Fruit fly (Drosophila melanogaster) whole organism, pupa: ENCODE data around the gene CG10064.
A peak's percentile ranks its signal among the peaks of the same experiment; 100 is the strongest.

Experiments used
- CG10348 ChIP-seq: fragments of 200-800 bp; sonication (Bioruptor generic); IDR thresholded peaks from 2 replicates; pipeline ENCODE4 v1.3.6; 2022; ENCODE audit warnings: missing biosample characterization, missing genetic modification characterization
- CG12605 ChIP-seq: fragments of 200-800 bp; sonication (Bioruptor generic); IDR thresholded peaks from 2 replicates; pipeline ENCODE4 v1.3.6; 2022; ENCODE audit warnings: missing biosample characterization, missing genetic modification characterization
- CG13204 ChIP-seq: fragments of 200-800 bp; sonication (Bioruptor generic); optimal IDR thresholded peaks from 2 replicates; lab custom pipeline; 2018; ENCODE audit warnings: missing biosample characterization, mild to moderate bottlenecking, missing genetic modification characterization, moderate library complexity
- CG14655 ChIP-seq: fragments of 200-800 bp; sonication (Bioruptor generic); optimal IDR thresholded peaks from 3 replicates; lab custom pipeline; 2017; ENCODE audit warnings: mild to moderate bottlenecking, missing biosample characterization, missing genetic modification reagents, missing genetic modification characterization
- CG15710 ChIP-seq: fragments of 200-800 bp; sonication (Bioruptor generic); optimal IDR thresholded peaks from 2 replicates; lab custom pipeline; 2018; ENCODE audit warnings: missing biosample characterization, mild to moderate bottlenecking, missing genetic modification characterization, moderate library complexity
- CG17806 ChIP-seq: fragments of 200-800 bp; sonication (Bioruptor generic); optimal IDR thresholded peaks from 2 replicates; lab custom pipeline; 2018; ENCODE audit warnings: missing biosample characterization, mild to moderate bottlenecking, missing genetic modification characterization, moderate library complexity
- CG32121 ChIP-seq: fragments of 200-800 bp; sonication (Bioruptor generic); IDR thresholded peaks from 2 replicates; pipeline ENCODE4 v1.3.6; 2022; ENCODE audit warnings: missing biosample characterization, missing genetic modification characterization
- CG34367 ChIP-seq: fragments of 200-800 bp; sonication (Bioruptor generic); optimal IDR thresholded peaks from 2 replicates; lab custom pipeline; 2018; ENCODE audit warnings: missing biosample characterization, mild to moderate bottlenecking, missing genetic modification characterization
- CG4496 ChIP-seq: fragments of 200-800 bp; sonication (Bioruptor generic); IDR thresholded peaks from 3 replicates; pipeline ENCODE4 v1.3.6; 2022; ENCODE audit warnings: missing biosample characterization, missing genetic modification characterization
- CG8159 ChIP-seq: fragments of 200-800 bp; sonication (Bioruptor generic); optimal IDR thresholded peaks from 3 replicates; lab custom pipeline; 2018; ENCODE audit warnings: missing biosample characterization, mild to moderate bottlenecking, missing genetic modification characterization, moderate library complexity
- CG8301 ChIP-seq: fragments of 200-800 bp; sonication (Bioruptor generic); optimal IDR thresholded peaks from 2 replicates; lab custom pipeline; 2018; ENCODE audit warnings: missing biosample characterization, mild to moderate bottlenecking, missing genetic modification characterization
- CG9948 ChIP-seq: fragments of 200-800 bp; sonication (Bioruptor generic); optimal IDR thresholded peaks from 2 replicates; lab custom pipeline; 2018; ENCODE audit warnings: missing biosample characterization, mild to moderate bottlenecking, missing genetic modification characterization, moderate library complexity
- D1 ChIP-seq: fragments of 200-800 bp; sonication (Bioruptor generic); optimal IDR thresholded peaks from 2 replicates; lab custom pipeline; 2018; ENCODE audit warnings: missing biosample characterization, mild to moderate bottlenecking, missing genetic modification characterization, moderate library complexity
- EcR ChIP-seq: fragments of 200-800 bp; sonication (Bioruptor generic); optimal IDR thresholded peaks from 3 replicates; lab custom pipeline; 2019; ENCODE audit warnings: missing biosample characterization, missing genetic modification characterization, mild to moderate bottlenecking, moderate library complexity, missing genetic modification reagents
- Ets98B ChIP-seq: fragments of 200-800 bp; sonication (Bioruptor generic); IDR thresholded peaks from 2 replicates; pipeline ENCODE4 v1.3.6; 2022; ENCODE audit warnings: missing biosample characterization, missing genetic modification characterization
- Pif1A ChIP-seq: fragments of 200-800 bp; sonication (Bioruptor generic); optimal IDR thresholded peaks from 3 replicates; lab custom pipeline; 2016; ENCODE audit warnings: missing biosample characterization, missing genetic modification characterization
- Pif1B ChIP-seq: fragments of 200-800 bp; sonication (Bioruptor generic); optimal IDR thresholded peaks from 3 replicates; lab custom pipeline; 2016; ENCODE audit warnings: missing biosample characterization, missing genetic modification characterization
- Snoo ChIP-seq: fragments of 200-800 bp; sonication (Bioruptor generic); optimal IDR thresholded peaks from 3 replicates; lab custom pipeline; 2017; ENCODE audit warnings: missing biosample characterization, mild to moderate bottlenecking, missing genetic modification characterization, inconsistent platforms
- fd96Ca ChIP-seq: fragments of 200-800 bp; sonication (Bioruptor generic); IDR thresholded peaks from 3 replicates; pipeline ENCODE4 v1.3.6; 2022; ENCODE audit warnings: missing biosample characterization, missing genetic modification characterization
- gl ChIP-seq: fragments of 200-800 bp; sonication (Bioruptor generic); optimal IDR thresholded peaks from 2 replicates; lab custom pipeline; 2018; ENCODE audit warnings: missing biosample characterization, mild to moderate bottlenecking, missing genetic modification characterization
- rn ChIP-seq: fragments of 200-800 bp; sonication (Bioruptor generic); IDR thresholded peaks from 2 replicates; pipeline ENCODE4 v1.3.6; 2022; ENCODE audit warnings: missing biosample characterization, missing genetic modification characterization

Gene CG10064

dm6 chr3L:6996907-6997306, 29.2 kb upstream of the CG10064 start:
- TF ChIP-seq CG17806 (peak; percentile 20), Pif1A (peak; percentile 47), Pif1B (GFP tag; lab: Kevin White, UChicago) (no peak), CG8301 (tag; lab: Kevin White, UChicago) (peak; percentile 59), CG4496 (GFP tag; lab: Robert Waterston, UW) (peak; percentile 59; the same call in 1 of the 3 replicates), EcR (no peak), CG9948 (tag; lab: Kevin White, UChicago) (peak; percentile 29), fd96Ca (GFP tag; lab: Robert Waterston, UW) (0 out of 3 replicates have a peak, but pooled peaks have one; percentile 34), rn (GFP tag; lab: Robert Waterston, UW) (no peak), CG12605 (GFP tag; lab: Robert Waterston, UW) (no peak), CG32121 (GFP tag; lab: Robert Waterston, UW) (peak; percentile 74), gl (no peak), CG15710 (peak; percentile 28), Ets98B (GFP tag; lab: Robert Waterston, UW) (peak; percentile 47; the same call in 1 of the 2 replicates), D1 (tag; lab: Kevin White, UChicago) (no peak), CG13204 (GFP tag; lab: Kevin White, UChicago) (no peak), CG34367 (peak; percentile 6), CG14655 (peak; percentile 59), Snoo (tag; lab: Kevin White, UChicago) (peak; percentile 3), CG10348 (GFP tag; lab: Robert Waterston, UW) (no peak), CG8159 (tag; lab: Kevin White, UChicago) (peak; percentile 56)

DNA sequence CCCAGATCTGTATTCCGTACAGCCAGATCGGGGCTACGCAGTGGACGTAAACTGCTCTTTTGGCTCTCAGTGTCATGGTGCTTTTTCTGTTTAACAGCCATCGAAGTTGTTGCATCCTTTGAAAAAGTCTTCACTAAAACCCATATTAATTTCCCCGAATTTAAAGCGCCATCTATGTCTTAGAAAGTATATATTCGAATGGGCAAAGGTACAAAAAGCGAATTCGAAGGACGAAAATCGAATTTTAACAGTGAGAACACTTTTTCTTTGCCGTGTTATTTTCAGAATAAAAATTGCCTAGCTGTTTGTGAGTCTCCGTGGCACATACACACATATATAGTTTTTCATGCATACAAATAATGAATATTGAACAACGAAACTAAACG, 27.7 kb upstream of the CG10064 start:
- TF ChIP-seq gl, result no peak
- no peak for TF ChIP-seq fd96Ca (GFP tag; lab: Robert Waterston, UW)
- TF ChIP-seq CG34367, result no peak
- no peak for TF ChIP-seq CG8159 (tag; lab: Kevin White, UChicago)
- no peak for TF ChIP-seq Pif1A
- TF ChIP-seq CG8301 (tag; lab: Kevin White, UChicago), result no peak
- no peak for TF ChIP-seq CG14655
- no peak for TF ChIP-seq Pif1B (GFP tag; lab: Kevin White, UChicago)

dm6 chr3L:6993350-6993749, 25.7 kb upstream of the CG10064 start:
- TF ChIP-seq CG4496 (GFP tag; lab: Robert Waterston, UW), result no peak
- TF ChIP-seq CG17806, result no peak
- TF ChIP-seq EcR, result no peak
- TF ChIP-seq fd96Ca (GFP tag; lab: Robert Waterston, UW), result no peak
- no peak for TF ChIP-seq CG9948 (tag; lab: Kevin White, UChicago)
- TF ChIP-seq CG15710, result no peak
- no peak for TF ChIP-seq CG13204 (GFP tag; lab: Kevin White, UChicago)
- no peak for TF ChIP-seq CG8159 (tag; lab: Kevin White, UChicago)
- TF ChIP-seq CG34367, result no peak
- TF ChIP-seq D1 (tag; lab: Kevin White, UChicago), result no peak
- TF ChIP-seq CG12605 (GFP tag; lab: Robert Waterston, UW), result no peak
- TF ChIP-seq CG8301 (tag; lab: Kevin White, UChicago), result no peak
- TF ChIP-seq, all 21 proteins: peak for 0

dm6 chr3L:6990288-6990687, 22.6 kb upstream of the CG10064 start, which contains the start of gene bin:
Gene bin (plus strand): TSS chr3L:6990622.
- no peak for TF ChIP-seq CG10348 (GFP tag; lab: Robert Waterston, UW)
- no peak for TF ChIP-seq CG12605 (GFP tag; lab: Robert Waterston, UW)
- TF ChIP-seq CG34367, result no peak
- no peak for TF ChIP-seq gl
- no peak for TF ChIP-seq CG14655
- TF ChIP-seq CG9948 (tag; lab: Kevin White, UChicago), result no peak
- TF ChIP-seq rn (GFP tag; lab: Robert Waterston, UW), result no peak
- TF ChIP-seq Snoo (tag; lab: Kevin White, UChicago), result no peak

- TF ChIP-seq CG13204 (GFP tag; lab: Kevin White, UChicago) (peak; percentile 63), CG34367 (peak; percentile 30), CG14655 (peak; percentile 92), CG32121 (GFP tag; lab: Robert Waterston, UW) (peak; percentile 78), CG9948 (tag; lab: Kevin White, UChicago) (peak; percentile 76), rn (GFP tag; lab: Robert Waterston, UW) (0 out of 2 replicates have a peak, but pooled peaks have one; percentile 19), CG12605 (GFP tag; lab: Robert Waterston, UW) (no peak), CG4496 (GFP tag; lab: Robert Waterston, UW) (0 out of 3 replicates have a peak, but pooled peaks have one; percentile 28), D1 (tag; lab: Kevin White, UChicago) (peak; percentile 53), Ets98B (GFP tag; lab: Robert Waterston, UW) (peak; percentile 57), CG10348 (GFP tag; lab: Robert Waterston, UW) (0 out of 2 replicates have a peak, but pooled peaks have one; percentile 6), EcR (no peak), Pif1B (GFP tag; lab: Kevin White, UChicago) (peak; percentile 51), fd96Ca (GFP tag; lab: Robert Waterston, UW) (peak; percentile 63; the same call in 1 of the 3 replicates), CG15710 (peak; percentile 76), CG8159 (tag; lab: Kevin White, UChicago) (peak; percentile 91), Snoo (tag; lab: Kevin White, UChicago) (peak; percentile 76), CG17806 (peak; percentile 67), CG8301 (tag; lab: Kevin White, UChicago) (peak; percentile 81), Pif1A (peak; percentile 43), gl (peak; percentile 13)
- TF ChIP-seq, all 21 proteins: peak for 19
Measured at dm6 chr3L:6988942-6989569, 21.4 kb upstream of the CG10064 start.

DNA sequence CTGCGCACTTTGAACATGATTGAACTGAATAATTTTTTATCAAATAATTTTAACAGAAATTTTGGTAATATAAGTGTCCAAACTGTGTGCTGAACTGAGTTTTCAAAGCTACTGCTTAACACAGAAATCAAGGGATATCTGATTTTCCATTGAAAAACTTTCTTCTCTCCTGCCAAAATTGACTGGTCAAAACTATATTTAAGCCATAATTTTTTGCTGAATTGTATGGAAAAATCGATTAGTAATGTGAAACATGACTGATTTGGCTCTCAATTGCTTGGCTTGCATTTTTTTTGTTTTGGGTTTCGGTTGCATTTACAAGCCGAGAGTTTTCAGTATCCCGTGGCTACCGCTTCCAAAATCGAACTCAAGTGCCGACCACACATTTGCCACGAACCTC, 16.8 kb upstream of the CG10064 start, which contains the start of the genes CG32388 and CG43439:
CG32388 (minus strand) TSS at position 101 of the 400 bp plus-strand sequence.
CG43439 (minus strand) TSS at position 101 of the 400 bp plus-strand sequence.
- no peak for TF ChIP-seq Pif1A
- no peak for TF ChIP-seq CG34367
- TF ChIP-seq fd96Ca (GFP tag; lab: Robert Waterston, UW), result no peak
- TF ChIP-seq CG15710, result no peak
- no peak for TF ChIP-seq D1 (tag; lab: Kevin White, UChicago)
- TF ChIP-seq Snoo (tag; lab: Kevin White, UChicago), result no peak
- no peak for TF ChIP-seq CG32121 (GFP tag; lab: Robert Waterston, UW)
- TF ChIP-seq CG8159 (tag; lab: Kevin White, UChicago), result no peak
- no peak for TF ChIP-seq CG8301 (tag; lab: Kevin White, UChicago)
- no peak for TF ChIP-seq Ets98B (GFP tag; lab: Robert Waterston, UW)
- no peak for TF ChIP-seq CG14655
- no peak for TF ChIP-seq CG12605 (GFP tag; lab: Robert Waterston, UW)
- no peak for TF ChIP-seq Pif1B (GFP tag; lab: Kevin White, UChicago)
- TF ChIP-seq CG4496 (GFP tag; lab: Robert Waterston, UW), result no peak
- TF ChIP-seq, all 21 proteins: peak for 0
